Fruit fly (Drosophila melanogaster): ENCODE measurements around the gene CG3198.

The CG3198 gene

dm6 chrX:6711295-6711694 is 37.5 kb upstream of the CG3198 start (continued):
- TF ChIP-seq Hr38 (GFP tag; optimal IDR thresholded peaks at IDR 0.05) (no peak), CG6792 (GFP tag; optimal IDR thresholded peaks at IDR 0.05) (peak; percentile 76), Eip93F (GFP tag; optimal IDR thresholded peaks at IDR 0.05) (no peak), CG32006 (GFP tag; optimal IDR thresholded peaks at IDR 0.05) (peak; percentile 97), Met (GFP tag; optimal IDR thresholded peaks at IDR 0.05) (peak; percentile 70), cyc (GFP tag; optimal IDR thresholded peaks at IDR 0.05) (peak; percentile 69), CG10669 (GFP tag; optimal IDR thresholded peaks at IDR 0.05) (peak; percentile 79), fd59A (GFP tag; optimal IDR thresholded peaks at IDR 0.05) (peak; percentile 71), net (GFP tag; optimal IDR thresholded peaks at IDR 0.05) (peak; percentile 88), Sox102F (GFP tag; optimal IDR thresholded peaks at IDR 0.05) (peak; percentile 64), CG34406 (GFP tag; optimal IDR thresholded peaks at IDR 0.05) (peak; percentile 62), CG31627 (GFP tag; optimal IDR thresholded peaks at IDR 0.05) (peak; percentile 59), CG3032 (tag; optimal IDR thresholded peaks at IDR 0.05) (peak; percentile 69), CG16779 (tag; optimal IDR thresholded peaks at IDR 0.05) (peak; percentile 85), salr (GFP tag; optimal IDR thresholded peaks at IDR 0.05) (peak; percentile 55 to 88), CG3919 (GFP tag; optimal IDR thresholded peaks at IDR 0.05) (peak; percentile 84), CG11902 (GFP tag; optimal IDR thresholded peaks at IDR 0.05) (peak; percentile 40), ss (GFP tag; optimal IDR thresholded peaks at IDR 0.05) (peak; percentile 70 to 76), svp (GFP tag) (peak; percentile 71), acj6 (GFP tag; optimal IDR thresholded peaks at IDR 0.05) (peak; percentile 79), Hr4 (GFP tag; optimal IDR thresholded peaks at IDR 0.05) (peak; percentile 93), CG8119 (GFP tag; IDR thresholded peaks at IDR 0.05) (peak; percentile 94), dac (GFP tag; optimal IDR thresholded peaks at IDR 0.05) (peak; percentile 91), CG8319 (GFP tag; optimal IDR thresholded peaks at IDR 0.05) (peak; percentile 54), CG11762 (GFP tag; optimal IDR thresholded peaks at IDR 0.05; ENCODE audit: insufficient read depth) (peak; percentile 66), spab (GFP tag; optimal IDR thresholded peaks at IDR 0.05) (peak; percentile 63), Ets21C (GFP tag; optimal IDR thresholded peaks at IDR 0.05) (peak; percentile 38), vri (GFP tag; optimal IDR thresholded peaks at IDR 0.05) (peak; percentile 60)

dm6 chrX:6710665-6711064 is 36.9 kb upstream of the CG3198 start:
- TF ChIP-seq Eip78C (GFP tag) (peak; percentile 43), Ets21C (GFP tag; optimal IDR thresholded peaks at IDR 0.05) (no peak), fkh (GFP tag; optimal IDR thresholded peaks at IDR 0.05) (peak; percentile 51)

dm6 chrX:6710258-6710657 is 36.5 kb upstream of the CG3198 start:
- TF ChIP-seq Hr38 (GFP tag; optimal IDR thresholded peaks at IDR 0.05) (no peak), svp (GFP tag) (peak; percentile 10), CG10631 (GFP tag; optimal IDR thresholded peaks at IDR 0.05) (no peak), Eip75B (GFP tag; optimal IDR thresholded peaks at IDR 0.05) (no peak)

- TF ChIP-seq Hr39 (GFP tag; optimal IDR thresholded peaks at IDR 0.05) (no peak), CG6808 (GFP tag; optimal IDR thresholded peaks at IDR 0.05) (peak; percentile 97)
Measured at dm6 chrX:6709252-6710037, 35.7 kb upstream of the CG3198 start.

All from whole organism, prepupa.